Worm (Caenorhabditis elegans) whole organism, L4 larva: Measurements from ENCODE around the gene srx-137.
A peak's percentile ranks its signal among the peaks of the same experiment; 100 is the strongest.

Experiments
- F10B5.3 ChIP-seq: sonication (generic microtip); optimal IDR thresholded peaks from 2 replicates; lab custom pipeline; 2016; ENCODE audit warnings: mild to moderate bottlenecking, missing genetic modification characterization, missing compliant biosample characterization
- F37D6.2 ChIP-seq: sonication (generic microtip); optimal IDR thresholded peaks from 2 replicates; lab custom pipeline; 2016; ENCODE audit warnings: mild to moderate bottlenecking, missing genetic modification characterization, missing compliant biosample characterization
- F44E2.7 ChIP-seq: fragments of 200-800 bp; sonication (Bioruptor generic); IDR thresholded peaks from 2 replicates; pipeline ENCODE4 v2.1.2; 2022; ENCODE audit warnings: missing genetic modification characterization, missing compliant biosample characterization
- F49E8.2 ChIP-seq: sonication (generic microtip); optimal IDR thresholded peaks from 2 replicates; lab custom pipeline; 2016; ENCODE audit warnings: missing compliant biosample characterization, mild to moderate bottlenecking, missing genetic modification characterization, borderline replicate concordance
- Y105C5A.15 ChIP-seq: fragments of 200-800 bp; sonication (Bioruptor generic); IDR thresholded peaks from 2 replicates; pipeline ENCODE4 v1.3.6; 2022; ENCODE audit warnings: missing genetic modification characterization, missing compliant biosample characterization
- Y75B8A.6 ChIP-seq: fragments of 200-800 bp; sonication (Bioruptor generic); IDR thresholded peaks from 2 replicates; pipeline ENCODE4 v1.3.6; 2022; ENCODE audit warnings: missing genetic modification reagents, missing genetic modification characterization, missing compliant biosample characterization
- aha-1 ChIP-seq: fragments of 150-350 bp; peaks from one replicate; lab custom pipeline; 2014; ENCODE audit warnings: missing biosample characterization, missing genetic modification characterization
- ceh-44 ChIP-seq: fragments of 200-800 bp; sonication (Bioruptor generic); IDR thresholded peaks from 2 replicates; pipeline ENCODE4 v1.3.6; 2022; ENCODE audit warnings: missing genetic modification reagents, missing genetic modification characterization, missing compliant biosample characterization
- ceh-62 ChIP-seq: sonication (generic microtip); optimal IDR thresholded peaks from 2 replicates; lab custom pipeline; 2017; ENCODE audit warnings: missing biosample characterization, missing genetic modification characterization
- cey-2 ChIP-seq: sonication (generic microtip); optimal IDR thresholded peaks from 3 replicates; lab custom pipeline; 2017; ENCODE audit warnings: missing genetic modification characterization, mild to moderate bottlenecking, missing compliant biosample characterization, antibody characterized with exemption, borderline replicate concordance; ENCODE audit not compliant: insufficient read depth
- daf-16 ChIP-seq, 3 experiments: sonication (generic microtip); optimal IDR thresholded peaks; 2 replicates each; lab custom pipeline; 2016 to 2017; ENCODE audit warnings: missing genetic modification characterization in 3 of 3, missing genetic modification reagents in 3 of 3, mild to moderate bottlenecking in 2 of 3, missing compliant biosample characterization in 2 of 3, missing biosample characterization in 1 of 3, moderate library complexity in 1 of 3
- daf-8 ChIP-seq: fragments of 200-800 bp; sonication (Bioruptor generic); IDR thresholded peaks from 2 replicates; pipeline ENCODE4 v1.3.6; 2022; ENCODE audit warnings: missing genetic modification characterization, missing compliant biosample characterization
- dmd-6 ChIP-seq: fragments of 200-800 bp; sonication (Bioruptor generic); IDR thresholded peaks from 2 replicates; pipeline ENCODE4 v1.3.6; 2022; ENCODE audit warnings: missing genetic modification reagents, missing genetic modification characterization, missing compliant biosample characterization
- duxl-1 ChIP-seq: sonication (generic microtip); optimal IDR thresholded peaks from 2 replicates; lab custom pipeline; 2016; ENCODE audit warnings: mild to moderate bottlenecking, missing genetic modification characterization, moderate library complexity, missing compliant biosample characterization; ENCODE audit not compliant: poor library complexity
- dve-1 ChIP-seq: sonication (generic microtip); optimal IDR thresholded peaks from 2 replicates; lab custom pipeline; 2017; ENCODE audit warnings: antibody characterized with exemption, mild to moderate bottlenecking, missing genetic modification characterization, missing compliant biosample characterization; ENCODE audit not compliant: insufficient read depth
- egl-43 ChIP-seq: fragments of 200-800 bp; sonication (Bioruptor generic); IDR thresholded peaks from 2 replicates; pipeline ENCODE4 v1.3.6; 2022; ENCODE audit warnings: missing genetic modification reagents, missing genetic modification characterization, missing compliant biosample characterization
- fkh-10 ChIP-seq: fragments of 150-350 bp; optimal IDR thresholded peaks from 2 replicates; lab custom pipeline; 2014; ENCODE audit warnings: missing biosample characterization, missing genetic modification reagents, missing genetic modification characterization
- gei-8 ChIP-seq: fragments of 200-800 bp; sonication (Bioruptor generic); optimal IDR thresholded peaks from 2 replicates; lab custom pipeline; 2018; ENCODE audit warnings: mild to moderate bottlenecking, missing genetic modification characterization, missing compliant biosample characterization
- hif-1 ChIP-seq, 2 experiments: sonication (generic microtip); optimal IDR thresholded peaks; 2 replicates each; lab custom pipeline; 2016 to 2017; ENCODE audit warnings: missing compliant biosample characterization in 2 of 2, missing genetic modification characterization in 2 of 2, missing genetic modification reagents in 2 of 2, missing genotype in 2 of 2, mild to moderate bottlenecking in 1 of 2
- hlh-11 ChIP-seq: fragments of 200-800 bp; sonication (Bioruptor generic); optimal IDR thresholded peaks from 2 replicates; lab custom pipeline; 2018; ENCODE audit warnings: mild to moderate bottlenecking, missing genetic modification characterization, missing compliant biosample characterization
- hlh-30 ChIP-seq: sonication (generic microtip); optimal IDR thresholded peaks from 2 replicates; lab custom pipeline; 2017; ENCODE audit warnings: antibody characterized with exemption, mild to moderate bottlenecking, missing genetic modification characterization, missing compliant biosample characterization; ENCODE audit not compliant: insufficient read depth
- jun-1 ChIP-seq: fragments of 150-350 bp; optimal IDR thresholded peaks from 2 replicates; lab custom pipeline; 2014; ENCODE audit warnings: missing biosample characterization, missing genetic modification reagents, missing genetic modification characterization
- lim-7 ChIP-seq: fragments of 200-800 bp; sonication (Bioruptor generic); IDR thresholded peaks from 2 replicates; pipeline ENCODE4 v1.3.6; 2022; ENCODE audit warnings: missing genetic modification characterization, missing compliant biosample characterization
- lin-1 ChIP-seq: fragments of 200-800 bp; sonication (Bioruptor generic); IDR thresholded peaks from 2 replicates; pipeline ENCODE4 v1.3.6; 2022; ENCODE audit warnings: missing genetic modification reagents, missing genetic modification characterization, missing compliant biosample characterization
- lin-15B ChIP-seq: fragments of 150-350 bp; sonication (generic microtip); optimal IDR thresholded peaks from 3 replicates; lab custom pipeline; 2014; ENCODE audit warnings: missing biosample characterization, missing genetic modification characterization
- lin-38 ChIP-seq: fragments of 200-800 bp; sonication (Bioruptor generic); IDR thresholded peaks from 2 replicates; pipeline ENCODE4 v1.3.6; 2022; ENCODE audit warnings: missing genetic modification reagents, missing genetic modification characterization, missing compliant biosample characterization
- mdt-29 ChIP-seq: fragments of 200-800 bp; sonication (Bioruptor generic); IDR thresholded peaks from 2 replicates; pipeline ENCODE4 v1.3.6; 2022; ENCODE audit warnings: missing genetic modification reagents, missing genetic modification characterization, missing compliant biosample characterization
- nhr-102 ChIP-seq: sonication (generic microtip); optimal IDR thresholded peaks from 2 replicates; lab custom pipeline; 2016; ENCODE audit warnings: mild to moderate bottlenecking, missing genetic modification characterization, moderate library complexity, missing compliant biosample characterization
- nhr-11 ChIP-seq: fragments of 150-350 bp; optimal IDR thresholded peaks from 2 replicates; lab custom pipeline; 2014; ENCODE audit warnings: missing biosample characterization, missing genetic modification characterization
- nhr-237 ChIP-seq: sonication (generic microtip); optimal IDR thresholded peaks from 2 replicates; lab custom pipeline; 2017; ENCODE audit warnings: missing biosample characterization, missing genetic modification characterization
- nhr-28 ChIP-seq: fragments of 150-350 bp; optimal IDR thresholded peaks from 2 replicates; lab custom pipeline; 2014; ENCODE audit warnings: missing biosample characterization, missing genetic modification characterization
- nhr-48 ChIP-seq: sonication (generic microtip); optimal IDR thresholded peaks from 2 replicates; lab custom pipeline; 2016; ENCODE audit warnings: mild to moderate bottlenecking, missing genetic modification characterization, missing compliant biosample characterization
- nhr-6 ChIP-seq: fragments of 150-350 bp; optimal IDR thresholded peaks from 2 replicates; lab custom pipeline; 2014; ENCODE audit warnings: missing biosample characterization, missing genetic modification characterization
- nhr-77 ChIP-seq: fragments of 150-350 bp; optimal IDR thresholded peaks from 2 replicates; lab custom pipeline; 2014; ENCODE audit warnings: missing biosample characterization, missing genetic modification characterization
- php-3 ChIP-seq: fragments of 200-800 bp; sonication (Bioruptor generic); IDR thresholded peaks from 2 replicates; pipeline ENCODE4 v1.3.6; 2022; ENCODE audit warnings: missing genetic modification reagents, missing genetic modification characterization, missing compliant biosample characterization
- pqm-1 ChIP-seq: sonication (generic microtip); optimal IDR thresholded peaks from 2 replicates; lab custom pipeline; 2017; ENCODE audit warnings: missing biosample characterization, missing genetic modification characterization
- saeg-2 ChIP-seq: fragments of 200-800 bp; sonication (Bioruptor generic); IDR thresholded peaks from 2 replicates; pipeline ENCODE4 v1.3.6; 2022; ENCODE audit warnings: missing genetic modification reagents, missing genetic modification characterization, missing compliant biosample characterization
- spr-1 ChIP-seq: sonication (generic microtip); optimal IDR thresholded peaks from 2 replicates; lab custom pipeline; 2016; ENCODE audit warnings: mild to moderate bottlenecking, missing genetic modification characterization, missing compliant biosample characterization
- spr-3 ChIP-seq: fragments of 200-800 bp; sonication (Bioruptor generic); optimal IDR thresholded peaks from 2 replicates; lab custom pipeline; 2018; ENCODE audit warnings: mild to moderate bottlenecking, missing genetic modification characterization, missing compliant biosample characterization
- tag-97 ChIP-seq: fragments of 200-800 bp; sonication (Bioruptor generic); IDR thresholded peaks from 2 replicates; pipeline ENCODE4 v1.3.6; 2022; ENCODE audit warnings: missing genetic modification characterization, missing compliant biosample characterization
- tra-1 ChIP-seq: fragments of 200-800 bp; sonication (Bioruptor generic); IDR thresholded peaks from 2 replicates; pipeline ENCODE4 v1.3.6; 2022; ENCODE audit warnings: missing genetic modification reagents, missing genetic modification characterization, missing compliant biosample characterization
- unc-39 ChIP-seq: sonication (generic microtip); optimal IDR thresholded peaks from 2 replicates; lab custom pipeline; 2017; ENCODE audit warnings: missing biosample characterization, missing genetic modification characterization
- zfp-2 ChIP-seq: sonication (generic microtip); optimal IDR thresholded peaks from 2 replicates; lab custom pipeline; 2016; ENCODE audit warnings: mild to moderate bottlenecking, missing genetic modification characterization, missing compliant biosample characterization
- zip-2 ChIP-seq: fragments of 150-350 bp; optimal IDR thresholded peaks from 2 replicates; lab custom pipeline; 2014; ENCODE audit warnings: missing biosample characterization, missing genetic modification characterization

srx-137 gene

DNA sequence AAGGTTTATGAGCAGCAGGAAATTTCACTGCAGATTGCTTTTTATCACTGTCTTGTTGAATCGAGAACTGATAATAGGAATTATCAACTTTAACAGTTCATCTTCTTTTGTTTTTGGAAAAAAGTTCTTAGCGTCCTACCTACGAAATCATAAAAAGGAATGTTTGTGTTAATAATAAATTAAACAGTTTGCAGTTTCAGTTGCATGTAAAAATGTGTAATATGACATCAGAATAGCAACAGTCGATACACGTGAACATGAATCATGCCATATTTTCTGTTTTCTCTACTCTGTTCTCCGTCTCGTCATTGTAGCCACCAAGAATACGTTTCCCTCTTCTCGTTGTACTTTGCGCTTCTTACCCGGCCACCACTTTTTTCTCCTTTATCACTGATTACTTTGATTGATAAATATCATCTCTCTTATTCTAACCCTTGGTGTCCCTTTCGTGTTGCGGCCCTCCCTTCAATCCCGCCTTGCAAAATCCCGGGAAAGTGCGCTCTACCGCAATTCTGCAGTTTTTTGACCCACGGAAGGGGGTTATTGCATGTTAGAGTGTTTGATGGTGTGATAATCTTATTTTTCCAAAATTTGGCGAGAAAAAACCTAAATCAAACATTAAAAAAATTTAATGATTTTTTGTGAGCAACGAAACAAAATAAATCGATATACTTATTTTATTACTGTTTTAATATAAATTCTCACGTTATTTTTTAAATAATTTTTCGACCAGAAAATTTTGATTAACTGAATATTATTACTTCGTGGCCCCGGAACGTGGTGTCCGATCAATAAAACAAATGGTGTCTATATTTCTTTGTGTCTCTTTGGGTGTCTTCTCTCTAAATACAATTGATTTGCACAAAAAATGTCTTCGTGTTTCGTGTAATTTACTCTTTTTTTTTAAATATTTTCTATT lies 30.1 kb downstream of the srx-137 start, which contains the start of gene sptl-3 (continued):
- TF ChIP-seq cey-2 (tag; lab: Kevin White, UChicago) (peak; percentile 87), jun-1 (no peak), nhr-77 (tag; lab: Kevin White, UChicago) (no peak), Y75B8A.6 (GFP tag; lab: Robert Waterston, UW) (no peak), nhr-48 (tag; lab: Kevin White, UChicago) (peak; percentile 59), F44E2.7 (GFP tag; lab: Robert Waterston, UW) (no peak), unc-39 (no peak), php-3 (GFP tag; lab: Robert Waterston, UW) (peak; percentile 67; the same call in 1 of the 2 replicates), nhr-11 (tag; lab: Kevin White, UChicago) (peak; percentile 60), daf-16 (GFP tag; optimal IDR thresholded peaks at IDR 0.05; lab: Kevin White, UChicago) (no peak), daf-16 (tag; optimal IDR thresholded peaks at IDR 0.05; lab: Kevin White, UChicago) (peak; percentile 72), ceh-44 (GFP tag; lab: Robert Waterston, UW) (no peak), spr-1 (tag; lab: Kevin White, UChicago) (no peak), gei-8 (peak; percentile 38), lin-38 (GFP tag; lab: Robert Waterston, UW) (no peak), ceh-62 (tag; lab: Kevin White, UChicago) (no peak), nhr-102 (tag; lab: Kevin White, UChicago) (peak; percentile 13), tag-97 (GFP tag; lab: Robert Waterston, UW) (no peak), Y105C5A.15 (GFP tag; lab: Robert Waterston, UW) (no peak)

DNA sequence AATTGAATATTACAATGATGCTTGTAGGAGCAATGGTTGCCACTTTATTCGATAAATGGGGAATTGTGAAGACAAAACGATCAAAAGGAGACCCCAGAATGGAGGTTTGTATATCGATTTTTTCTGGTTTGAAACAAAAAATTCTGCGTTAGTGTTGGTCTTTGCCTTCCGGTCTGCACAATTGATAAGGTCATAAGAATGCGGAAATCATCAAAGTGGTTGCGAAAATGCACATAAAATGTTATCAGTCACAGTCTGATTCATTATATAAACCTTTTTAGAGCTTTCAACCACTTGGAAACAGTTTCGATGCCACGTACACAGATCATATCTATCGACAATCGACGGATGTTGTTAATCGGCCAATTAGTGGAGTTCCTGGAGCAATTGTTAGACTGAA lies 31.0 kb downstream of the srx-137 start:
- peak; percentile 53 for TF ChIP-seq dve-1 (tag; lab: Kevin White, UChicago)
- TF ChIP-seq tra-1 (GFP tag; lab: Robert Waterston, UW): 0 out of 2 replicates have a peak, but pooled peaks have one; percentile 10
- peak; percentile 61 for TF ChIP-seq nhr-77 (tag; lab: Kevin White, UChicago)
- TF ChIP-seq pqm-1: peak; percentile 88
- peak; percentile 6 for TF ChIP-seq duxl-1 (tag; lab: Kevin White, UChicago)
- TF ChIP-seq php-3 (GFP tag; lab: Robert Waterston, UW): peak; percentile 86
- peak; percentile 62 for TF ChIP-seq hlh-11 (tag; lab: Kevin White, UChicago)
- no peak for TF ChIP-seq F49E8.2 (tag; lab: Kevin White, UChicago)
- peak; percentile 80 for TF ChIP-seq lin-1 (GFP tag; lab: Robert Waterston, UW)
- TF ChIP-seq egl-43 (GFP tag; lab: Robert Waterston, UW): no peak
- no peak for TF ChIP-seq nhr-237 (tag; lab: Kevin White, UChicago)
- no peak for TF ChIP-seq zfp-2 (tag; lab: Kevin White, UChicago)
- peak; percentile 65 for TF ChIP-seq nhr-28 (tag; lab: Kevin White, UChicago)
- TF ChIP-seq aha-1 (tag; lab: Kevin White, UChicago): peak; percentile 75
- peak; percentile 12 for TF ChIP-seq nhr-6
- no peak for TF ChIP-seq daf-8 (GFP tag; lab: Robert Waterston, UW)
- TF ChIP-seq dmd-6: peak; percentile 87
- no peak for TF ChIP-seq Y75B8A.6 (GFP tag; lab: Robert Waterston, UW)
- TF ChIP-seq cey-2 (tag; lab: Kevin White, UChicago): no peak
- no peak for TF ChIP-seq zip-2 (tag; lab: Kevin White, UChicago)

DNA sequence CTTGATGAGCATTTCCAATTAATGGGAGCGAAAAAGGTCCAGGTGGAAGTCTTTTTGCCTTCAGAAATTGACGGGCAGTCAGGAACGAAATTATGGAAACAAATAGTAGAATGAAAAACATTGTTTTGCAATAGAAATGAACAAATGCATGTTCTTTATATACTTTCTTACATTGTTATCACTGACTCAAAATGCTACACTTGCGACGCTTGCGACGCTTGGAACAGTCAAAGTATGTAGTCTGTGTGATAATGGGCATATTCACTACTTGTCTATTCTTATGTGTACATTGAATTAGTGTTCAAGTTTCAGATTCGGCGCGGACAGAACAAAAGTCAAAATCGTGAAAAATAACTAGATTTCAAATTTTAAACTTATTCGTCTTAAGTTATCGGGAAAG lies 35.8 kb downstream of the srx-137 start, which contains the start of gene cyp-35C1:
cyp-35C1 (minus strand) TSS at position 132 of the 400 bp plus-strand sequence.
- TF ChIP-seq mdt-29 (GFP tag; lab: Robert Waterston, UW): no peak
- TF ChIP-seq F10B5.3 (tag; lab: Kevin White, UChicago): no peak
- peak; percentile 93 for TF ChIP-seq nhr-28 (tag; lab: Kevin White, UChicago)
- TF ChIP-seq hlh-30 (tag; lab: Kevin White, UChicago): no peak
- peak; percentile 12 for TF ChIP-seq pqm-1
- TF ChIP-seq lin-15B (tag; lab: Kevin White, UChicago): no peak
- no peak for TF ChIP-seq daf-16 (GFP tag; optimal IDR thresholded peaks at IDR 0.05; lab: Kevin White, UChicago)
- TF ChIP-seq daf-16 (tag; optimal IDR thresholded peaks at IDR 0.05; lab: Kevin White, UChicago): peak; percentile 39
- TF ChIP-seq spr-3: no peak
- TF ChIP-seq F37D6.2 (tag; lab: Kevin White, UChicago): no peak
- TF ChIP-seq fkh-10: no peak
- TF ChIP-seq hif-1 (tag; optimal IDR thresholded peaks at IDR 0.05; lab: Kevin White, UChicago): no peak
- peak; percentile 69 for TF ChIP-seq nhr-77 (tag; lab: Kevin White, UChicago)
- TF ChIP-seq tra-1 (GFP tag; lab: Robert Waterston, UW): no peak
- TF ChIP-seq zip-2 (tag; lab: Kevin White, UChicago): no peak
- 0 out of 2 replicates have a peak, but pooled peaks have one; percentile 33 for TF ChIP-seq saeg-2
- TF ChIP-seq lim-7: no peak
- TF ChIP-seq hlh-11 (tag; lab: Kevin White, UChicago): peak; percentile 15
